Fruit fly (Drosophila melanogaster) whole organism, embryonic: ENCODE data around the gene cl.

Experiments used
- CG2202 ChIP-seq: fragments of 200-800 bp; sonication (Bioruptor generic); optimal IDR thresholded peaks from 2 replicates; lab custom pipeline; 2018; ENCODE audit warnings: missing biosample characterization, mild to moderate bottlenecking, missing genetic modification characterization
- CrebB ChIP-seq: fragments of 200-800 bp; sonication (Bioruptor generic); optimal IDR thresholded peaks from 3 replicates; lab custom pipeline; 2018; ENCODE audit warnings: missing biosample characterization, mild to moderate bottlenecking, missing genetic modification characterization
- HmgD ChIP-seq: fragments of 200-800 bp; sonication (Bioruptor generic); optimal IDR thresholded peaks from 3 replicates; lab custom pipeline; 2016; ENCODE audit warnings: missing biosample characterization, missing genetic modification characterization
- cg ChIP-seq: fragments of 200-800 bp; sonication (Bioruptor generic); optimal IDR thresholded peaks from 3 replicates; lab custom pipeline; 2019; ENCODE audit warnings: missing biosample characterization, mild to moderate bottlenecking, missing genetic modification characterization, moderate library complexity
- crp ChIP-seq, 2 experiments: fragments of 200-800 bp; sonication (Bioruptor generic); optimal IDR thresholded peaks; 2 replicates in 1 of 2; 3 replicates in 1 of 2; lab custom pipeline; 2017; ENCODE audit warnings: missing biosample characterization in 2 of 2, missing genetic modification characterization in 2 of 2, mild to moderate bottlenecking in 1 of 2, moderate library complexity in 1 of 2
- lmd ChIP-seq: fragments of 200-800 bp; sonication (Bioruptor generic); IDR thresholded peaks from 2 replicates; pipeline ENCODE4 v1.3.6; 2022; ENCODE audit warnings: missing biosample characterization, missing genetic modification characterization
- tin ChIP-seq: fragments of 200-800 bp; sonication (Bioruptor generic); optimal IDR thresholded peaks from 3 replicates; lab custom pipeline; 2016; ENCODE audit warnings: missing biosample characterization, missing genetic modification characterization
- ttk ChIP-seq: fragments of 200-800 bp; sonication (Bioruptor generic); IDR thresholded peaks from 2 replicates; pipeline ENCODE4 v2.1.2; 2022; ENCODE audit warnings: missing biosample characterization, missing genetic modification characterization

DNA sequence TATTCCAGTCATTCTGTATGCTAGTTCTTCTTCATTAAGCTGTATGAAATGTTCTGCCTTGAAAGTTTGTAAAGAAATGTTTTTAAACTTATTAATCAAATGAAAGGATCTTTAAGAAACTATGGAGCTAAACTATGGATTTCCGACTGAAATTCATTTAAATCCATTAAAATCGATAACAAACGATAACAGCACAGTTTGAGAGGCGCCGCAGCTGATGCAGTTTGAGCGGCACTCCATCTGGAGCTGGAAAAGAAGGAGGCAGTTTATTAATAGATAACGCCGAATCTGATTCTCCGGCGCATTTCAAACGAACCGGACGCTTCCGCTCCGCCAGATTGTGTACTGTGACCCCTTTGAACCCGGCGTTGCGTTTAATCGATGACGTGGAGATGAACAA lies 7.9 kb downstream of the cl start, which contains the start of gene CG31915:
- TF ChIP-seq cg (no peak), crp (GFP tag; optimal IDR thresholded peaks at IDR 0.05; lab: Kevin White, UChicago) (peak; percentile 23 to 85), ttk (GFP tag; lab: Robert Waterston, UW) (no peak), CG2202 (tag; lab: Kevin White, UChicago) (no peak), tin (no peak), CrebB (tag; lab: Kevin White, UChicago) (no peak), HmgD (no peak), lmd (GFP tag; lab: Robert Waterston, UW) (no peak)
